Worm (Caenorhabditis elegans) whole organism, late embryonic: ENCODE data around the gene ZK177.2.

Experiments used
- F13H6.1 ChIP-seq: sonication (generic microtip); optimal IDR thresholded peaks from 2 replicates; lab custom pipeline; 2016; ENCODE audit warnings: missing genetic modification characterization, missing compliant biosample characterization
- K02D7.2 ChIP-seq: sonication (generic microtip); optimal IDR thresholded peaks from 2 replicates; lab custom pipeline; 2017; ENCODE audit warnings: mild to moderate bottlenecking, missing genetic modification characterization, missing compliant biosample characterization
- K09A11.1 ChIP-seq: sonication (generic microtip); optimal IDR thresholded peaks from 2 replicates; lab custom pipeline; 2017; ENCODE audit warnings: antibody characterized with exemption, mild to moderate bottlenecking, missing genetic modification characterization, missing compliant biosample characterization; ENCODE audit not compliant: insufficient read depth
- ahr-1 ChIP-seq: sonication (generic microtip); optimal IDR thresholded peaks from 2 replicates; lab custom pipeline; 2016; ENCODE audit warnings: missing genetic modification characterization, missing compliant biosample characterization
- ceh-14 ChIP-seq: sonication (generic microtip); optimal IDR thresholded peaks from 2 replicates; lab custom pipeline; 2016; ENCODE audit warnings: missing genotype, missing genetic modification characterization, missing compliant biosample characterization
- ceh-19 ChIP-seq: fragments of 200-800 bp; sonication (Bioruptor generic); optimal IDR thresholded peaks from 2 replicates; lab custom pipeline; 2018; ENCODE audit warnings: mild to moderate bottlenecking, missing genetic modification characterization, missing compliant biosample characterization
- ceh-24 ChIP-seq: sonication (generic microtip); optimal IDR thresholded peaks from 2 replicates; lab custom pipeline; 2016; ENCODE audit warnings: mild to moderate bottlenecking, missing genetic modification characterization, missing compliant biosample characterization
- ceh-30 ChIP-seq: fragments of 150-350 bp; optimal IDR thresholded peaks from 2 replicates; lab custom pipeline; 2014; ENCODE audit warnings: missing biosample characterization, missing genetic modification characterization
- ceh-34 ChIP-seq: sonication (generic microtip); optimal IDR thresholded peaks from 2 replicates; lab custom pipeline; 2016; ENCODE audit warnings: mild to moderate bottlenecking, missing genetic modification characterization, missing compliant biosample characterization
- ceh-6 ChIP-seq: fragments of 200-800 bp; sonication (Bioruptor generic); optimal IDR thresholded peaks from 2 replicates; lab custom pipeline; 2018; ENCODE audit warnings: mild to moderate bottlenecking, missing genetic modification characterization, missing compliant biosample characterization
- dmd-4 ChIP-seq: sonication (generic microtip); optimal IDR thresholded peaks from 2 replicates; lab custom pipeline; 2016; ENCODE audit warnings: borderline replicate concordance, missing genetic modification characterization, missing compliant biosample characterization
- ets-4 ChIP-seq: sonication (generic microtip); optimal IDR thresholded peaks from 2 replicates; lab custom pipeline; 2016; ENCODE audit warnings: missing genetic modification characterization, missing compliant biosample characterization
- eyg-1 ChIP-seq: sonication (generic microtip); optimal IDR thresholded peaks from 2 replicates; lab custom pipeline; 2016; ENCODE audit warnings: missing genotype, missing genetic modification characterization, missing compliant biosample characterization
- fax-1 ChIP-seq: sonication (generic microtip); optimal IDR thresholded peaks from 2 replicates; lab custom pipeline; 2016; ENCODE audit warnings: missing genotype, missing genetic modification characterization, missing compliant biosample characterization
- gmeb-2 ChIP-seq: sonication (generic microtip); optimal IDR thresholded peaks from 2 replicates; lab custom pipeline; 2016; ENCODE audit warnings: missing genetic modification characterization, inconsistent platforms, missing compliant biosample characterization
- hlh-15 ChIP-seq: sonication (generic microtip); optimal IDR thresholded peaks from 2 replicates; lab custom pipeline; 2016; ENCODE audit warnings: missing genetic modification characterization, missing compliant biosample characterization
- hlh-6 ChIP-seq: sonication (generic microtip); optimal IDR thresholded peaks from 2 replicates; lab custom pipeline; 2016; ENCODE audit warnings: missing genotype, missing genetic modification characterization, missing compliant biosample characterization
- hlh-8 ChIP-seq: sonication (generic microtip); optimal IDR thresholded peaks from 2 replicates; lab custom pipeline; 2016; ENCODE audit warnings: missing genotype, missing genetic modification characterization, missing compliant biosample characterization
- lim-6 ChIP-seq: sonication (generic microtip); optimal IDR thresholded peaks from 2 replicates; lab custom pipeline; 2016; ENCODE audit warnings: missing genetic modification characterization, missing compliant biosample characterization
- lin-11 ChIP-seq: fragments of 200-800 bp; sonication (Bioruptor generic); optimal IDR thresholded peaks from 2 replicates; lab custom pipeline; 2018; ENCODE audit warnings: mild to moderate bottlenecking, missing genetic modification characterization, missing compliant biosample characterization
- nfya-1 ChIP-seq: sonication (generic microtip); optimal IDR thresholded peaks from 2 replicates; lab custom pipeline; 2017; ENCODE audit warnings: missing genetic modification characterization, mild to moderate bottlenecking, missing compliant biosample characterization, antibody characterized with exemption, moderate library complexity
- npax-4 ChIP-seq: sonication (generic microtip); optimal IDR thresholded peaks from 2 replicates; lab custom pipeline; 2016; ENCODE audit warnings: missing genetic modification characterization, missing compliant biosample characterization
- odd-2 ChIP-seq: sonication (generic microtip); optimal IDR thresholded peaks from 2 replicates; lab custom pipeline; 2017; ENCODE audit warnings: antibody characterized with exemption, mild to moderate bottlenecking, missing genetic modification characterization, missing compliant biosample characterization
- pag-3 ChIP-seq: sonication (generic microtip); optimal IDR thresholded peaks from 2 replicates; lab custom pipeline; 2016; ENCODE audit warnings: missing compliant biosample characterization, missing genetic modification characterization, borderline replicate concordance
- pax-1 ChIP-seq: fragments of 150-350 bp; optimal IDR thresholded peaks from 2 replicates; lab custom pipeline; 2014; ENCODE audit warnings: missing biosample characterization, missing genetic modification characterization
- pha-4 ChIP-seq: fragments of 150-350 bp; optimal IDR thresholded peaks from 2 replicates; lab custom pipeline; 2018; ENCODE audit warnings: missing biosample characterization, missing genetic modification reagents, missing genetic modification characterization
- pros-1 ChIP-seq: fragments of 150-350 bp; optimal IDR thresholded peaks from 2 replicates; lab custom pipeline; 2014; ENCODE audit warnings: missing biosample characterization, missing genetic modification reagents, missing genetic modification characterization
- sdc-2 ChIP-seq: sonication (generic microtip); optimal IDR thresholded peaks from 2 replicates; lab custom pipeline; 2016; ENCODE audit warnings: missing genotype, missing genetic modification characterization, missing compliant biosample characterization
- sox-4 ChIP-seq: sonication (generic microtip); optimal IDR thresholded peaks from 2 replicates; lab custom pipeline; 2017; ENCODE audit warnings: mild to moderate bottlenecking, missing genetic modification characterization, inconsistent platforms, missing compliant biosample characterization
- ttx-3 ChIP-seq: sonication (generic microtip); optimal IDR thresholded peaks from 2 replicates; lab custom pipeline; 2016; ENCODE audit warnings: missing genetic modification reagents, missing genetic modification characterization, missing compliant biosample characterization
- unc-3 ChIP-seq, 2 experiments: fragments of 200-800 bp in 1 of 2; sonication (Bioruptor generic) in 1 of 2; sonication (generic microtip) in 1 of 2; conservative IDR thresholded peaks in 1 of 2; optimal IDR thresholded peaks in 1 of 2; 2 replicates each; pipeline versions ENCODE4 v1.3.6 to Lab custom; 2016 to 2022; ENCODE audit warnings: missing compliant biosample characterization in 2 of 2, missing genetic modification characterization in 2 of 2, missing genetic modification reagents in 1 of 2
- unc-42 ChIP-seq: sonication (generic microtip); optimal IDR thresholded peaks from 2 replicates; lab custom pipeline; 2016; ENCODE audit warnings: missing genotype, missing genetic modification characterization, missing compliant biosample characterization
- unc-55 ChIP-seq: sonication (generic microtip); optimal IDR thresholded peaks from 2 replicates; lab custom pipeline; 2017; ENCODE audit warnings: missing biosample characterization, missing genetic modification reagents, missing genetic modification characterization
- unc-86 ChIP-seq: sonication (generic microtip); optimal IDR thresholded peaks from 2 replicates; lab custom pipeline; 2016; ENCODE audit warnings: missing genetic modification characterization, missing compliant biosample characterization
- zip-5 ChIP-seq: sonication (generic microtip); optimal IDR thresholded peaks from 2 replicates; lab custom pipeline; 2016; ENCODE audit warnings: missing genetic modification characterization, missing compliant biosample characterization

Gene ZK177.2

DNA sequence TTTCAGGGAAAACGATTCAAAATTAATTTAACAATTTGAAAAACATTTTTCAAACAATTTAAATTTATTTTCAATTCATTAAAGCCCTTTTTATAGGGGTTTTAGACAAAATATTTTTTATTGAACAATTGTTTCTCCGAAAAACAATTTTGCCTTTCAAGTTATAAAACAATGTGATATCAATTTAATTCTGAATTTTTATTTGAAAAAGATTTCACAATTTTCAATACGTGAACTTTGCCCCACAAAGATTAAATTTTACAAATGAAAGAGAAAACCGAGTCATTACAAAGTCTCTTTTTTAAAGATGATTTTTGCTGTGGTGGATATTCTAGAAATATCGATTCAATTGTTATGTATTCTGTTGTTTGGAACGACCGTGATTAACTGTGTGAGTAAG is at the start of gene ZK177.2:
ZK177.2 (plus strand) TSS at position 301 of the 400 bp plus-strand sequence.
- TF ChIP-seq ceh-34 (tag; lab: Kevin White, UChicago) (no peak), hlh-6 (tag; lab: Kevin White, UChicago) (no peak), ceh-14 (no peak), pha-4 (tag; lab: Kevin White, UChicago) (no peak), dmd-4 (no peak), fax-1 (no peak), lin-11 (no peak), ahr-1 (tag; lab: Kevin White, UChicago) (no peak)

- TF ChIP-seq eyg-1 (tag; lab: Kevin White, UChicago) (no peak), sdc-2 (tag; lab: Kevin White, UChicago) (no peak), hlh-8 (no peak), unc-86 (peak; percentile 1), unc-55 (GFP tag; lab: Kevin White, UChicago) (no peak), F13H6.1 (no peak), unc-42 (tag; lab: Kevin White, UChicago) (peak; percentile 53), ceh-19 (GFP tag; lab: Kevin White, UChicago) (no peak), npax-4 (tag; lab: Kevin White, UChicago) (no peak), hlh-15 (no peak), nfya-1 (tag; lab: Kevin White, UChicago) (no peak)
Measured at ce11 chrII:5473946-5474423, 45.0 kb upstream of the ZK177.2 start, which contains the start of gene mrps-16. TSS of gene mrps-16 (plus strand) at chrII:5474373.

DNA sequence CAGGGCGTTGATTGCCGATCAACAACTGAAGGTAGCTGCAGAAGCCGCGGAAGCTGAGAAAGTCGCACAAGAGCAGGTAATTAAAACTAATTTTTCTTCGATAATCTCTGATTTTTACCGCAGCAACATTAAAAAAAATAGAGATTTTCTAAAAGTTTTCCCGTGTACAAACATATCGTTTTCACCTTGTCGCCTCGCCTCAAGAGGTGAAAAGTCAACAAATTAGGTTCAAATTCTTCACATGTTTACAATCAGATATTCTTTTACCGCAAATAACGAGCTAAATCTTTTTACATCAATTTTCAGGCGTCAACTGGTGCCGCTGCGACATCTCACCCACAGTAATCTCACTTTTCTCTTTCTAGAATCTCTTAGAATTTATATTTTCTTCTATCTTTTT is 44.1 kb upstream of the ZK177.2 start, which contains the start of gene ilcr-2:
ilcr-2 (plus strand) TSS at position 301 of the 400 bp plus-strand sequence.
- TF ChIP-seq pag-3 (no peak), odd-2 (no peak), pha-4 (tag; lab: Kevin White, UChicago) (no peak), F13H6.1 (no peak), pax-1 (tag; lab: Kevin White, UChicago) (no peak), ttx-3 (tag; lab: Kevin White, UChicago) (no peak), unc-55 (GFP tag; lab: Kevin White, UChicago) (no peak), unc-3 (GFP tag; conservative IDR thresholded peaks at IDR 0.05; lab: Robert Waterston, UW) (no peak), unc-3 (tag; optimal IDR thresholded peaks at IDR 0.05; lab: Kevin White, UChicago) (no peak), ets-4 (tag; lab: Kevin White, UChicago) (no peak)

ce11 chrII:5478318-5478717 is 40.7 kb upstream of the ZK177.2 start, which contains the start of gene F56D1.1:
TSS of gene F56D1.1 (plus strand) at chrII:5478618.
- no peak for TF ChIP-seq lim-6 (tag; lab: Kevin White, UChicago)
- TF ChIP-seq gmeb-2 (tag; lab: Kevin White, UChicago), result no peak
- TF ChIP-seq pros-1 (tag; lab: Kevin White, UChicago), result no peak
- no peak for TF ChIP-seq ceh-6 (GFP tag; lab: Kevin White, UChicago)
- TF ChIP-seq ceh-24 (tag; lab: Kevin White, UChicago), result no peak
- TF ChIP-seq ceh-19 (GFP tag; lab: Kevin White, UChicago), result no peak
- no peak for TF ChIP-seq dmd-4
- no peak for TF ChIP-seq pax-1 (tag; lab: Kevin White, UChicago)
- no peak for TF ChIP-seq K02D7.2 (tag; lab: Kevin White, UChicago)
- TF ChIP-seq K09A11.1 (tag; lab: Kevin White, UChicago), result no peak
- TF ChIP-seq sox-4 (tag; lab: Kevin White, UChicago), result no peak
- TF ChIP-seq zip-5 (tag; lab: Kevin White, UChicago), result no peak
- no peak for TF ChIP-seq ceh-30 (tag; lab: Kevin White, UChicago)
